Worm (Caenorhabditis elegans) whole organism, late embryonic: ENCODE data around the gene stau-1.

ENCODE experiments used
- hlh-15 ChIP-seq: sonication (generic microtip); optimal IDR thresholded peaks from 2 replicates; lab custom pipeline; 2016; ENCODE audit warnings: missing genetic modification characterization, missing compliant biosample characterization
- odd-2 ChIP-seq: sonication (generic microtip); optimal IDR thresholded peaks from 2 replicates; lab custom pipeline; 2017; ENCODE audit warnings: antibody characterized with exemption, mild to moderate bottlenecking, missing genetic modification characterization, missing compliant biosample characterization
- pat-9 ChIP-seq: fragments of 200-800 bp; sonication (Bioruptor generic); optimal IDR thresholded peaks from 2 replicates; lab custom pipeline; 2018; ENCODE audit warnings: mild to moderate bottlenecking, missing genetic modification characterization, moderate library complexity, missing compliant biosample characterization
- sdc-2 ChIP-seq: sonication (generic microtip); optimal IDR thresholded peaks from 2 replicates; lab custom pipeline; 2016; ENCODE audit warnings: missing genotype, missing genetic modification characterization, missing compliant biosample characterization
- syd-9 ChIP-seq: sonication (generic microtip); optimal IDR thresholded peaks from 2 replicates; lab custom pipeline; 2016; ENCODE audit warnings: mild to moderate bottlenecking, missing genetic modification characterization, moderate library complexity, missing compliant biosample characterization

ce11 chrX:1026722-1027121 is 8.4 kb downstream of the stau-1 start:
- TF ChIP-seq sdc-2 (tag; lab: Kevin White, UChicago), result no peak
- no peak for TF ChIP-seq pat-9 (tag; lab: Kevin White, UChicago)
- no peak for TF ChIP-seq odd-2 (tag; lab: Kevin White, UChicago)
- no peak for TF ChIP-seq syd-9
- no peak for TF ChIP-seq hlh-15 (tag; lab: Kevin White, UChicago)
